Worm (Caenorhabditis elegans): ENCODE results near the gene xtr-1.

Gene xtr-1

DNA sequence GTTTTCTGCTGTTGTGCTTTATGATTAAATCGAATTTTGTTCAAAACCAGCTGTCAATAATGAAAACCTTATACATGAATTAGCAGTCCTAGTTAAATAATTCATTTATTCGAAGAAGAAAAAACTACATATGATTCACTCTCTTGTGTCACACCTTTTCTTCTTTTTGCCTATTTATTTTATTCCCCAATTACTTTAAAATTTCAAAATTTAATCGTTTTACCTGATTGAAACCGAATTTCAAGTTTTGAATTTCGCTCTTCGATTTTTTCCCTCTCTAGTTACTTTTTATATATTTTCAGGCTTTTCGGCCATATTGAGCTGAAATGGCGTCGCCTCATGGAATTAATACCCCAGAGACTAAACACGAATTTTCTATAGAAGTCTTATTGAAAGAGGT is at the start of gene xtr-1:
xtr-1 (plus strand) TSS at position 301 of the 400 bp plus-strand sequence.
- TF ChIP-seq F13C5.2 (tag; optimal IDR thresholded peaks at IDR 0.05) (no peak), flt-1 (GFP tag; IDR thresholded peaks at IDR 0.05) (no peak), sea-1 (GFP tag; conservative IDR thresholded peaks at IDR 0.05) (no peak), hmbx-1 (tag; optimal IDR thresholded peaks at IDR 0.05) (no peak), ceh-36 (tag; optimal IDR thresholded peaks at IDR 0.05) (no peak), hnd-1 (tag; optimal IDR thresholded peaks at IDR 0.05) (no peak), ama-1 (optimal IDR thresholded peaks at IDR 0.05) (no peak), pes-1 (GFP tag; IDR thresholded peaks at IDR 0.05) (no peak)

- TF ChIP-seq F13C5.2 (tag; optimal IDR thresholded peaks at IDR 0.05), result no peak
- no peak for TF ChIP-seq hmbx-1 (tag; optimal IDR thresholded peaks at IDR 0.05)
- TF ChIP-seq ceh-36 (tag; optimal IDR thresholded peaks at IDR 0.05), result no peak
- TF ChIP-seq pes-1 (GFP tag; IDR thresholded peaks at IDR 0.05), result no peak
- TF ChIP-seq scrt-1 (GFP tag; IDR thresholded peaks at IDR 0.05), result no peak
- no peak for TF ChIP-seq flt-1 (GFP tag; IDR thresholded peaks at IDR 0.05)
- TF ChIP-seq hnd-1 (tag; optimal IDR thresholded peaks at IDR 0.05), result no peak
- TF ChIP-seq ama-1 (optimal IDR thresholded peaks at IDR 0.05), result no peak
- no peak for TF ChIP-seq tbx-37 (GFP tag; conservative IDR thresholded peaks at IDR 0.05)
- TF ChIP-seq ceh-13 (GFP tag; optimal IDR thresholded peaks at IDR 0.05), result no peak
- TF ChIP-seq sea-1 (GFP tag; conservative IDR thresholded peaks at IDR 0.05), result no peak
- no peak for TF ChIP-seq tbx-11 (GFP tag; IDR thresholded peaks at IDR 0.05)
- no peak for TF ChIP-seq aly-1 (tag; optimal IDR thresholded peaks at IDR 0.05)
- no peak for TF ChIP-seq hmg-4 (GFP tag; optimal IDR thresholded peaks at IDR 0.05)
- TF ChIP-seq ets-7 (tag; optimal IDR thresholded peaks at IDR 0.05), result no peak
- TF ChIP-seq tra-4 (tag; optimal IDR thresholded peaks at IDR 0.05), result no peak
- TF ChIP-seq B0310.2 (tag; optimal IDR thresholded peaks at IDR 0.05), result no peak
Measured at ce11 chrX:11804057-11804456, 48.5 kb upstream of the xtr-1 start, which contains the start of gene C34E11.4. Gene C34E11.4, plus strand, starts transcription at chrX:11804210.

DNA sequence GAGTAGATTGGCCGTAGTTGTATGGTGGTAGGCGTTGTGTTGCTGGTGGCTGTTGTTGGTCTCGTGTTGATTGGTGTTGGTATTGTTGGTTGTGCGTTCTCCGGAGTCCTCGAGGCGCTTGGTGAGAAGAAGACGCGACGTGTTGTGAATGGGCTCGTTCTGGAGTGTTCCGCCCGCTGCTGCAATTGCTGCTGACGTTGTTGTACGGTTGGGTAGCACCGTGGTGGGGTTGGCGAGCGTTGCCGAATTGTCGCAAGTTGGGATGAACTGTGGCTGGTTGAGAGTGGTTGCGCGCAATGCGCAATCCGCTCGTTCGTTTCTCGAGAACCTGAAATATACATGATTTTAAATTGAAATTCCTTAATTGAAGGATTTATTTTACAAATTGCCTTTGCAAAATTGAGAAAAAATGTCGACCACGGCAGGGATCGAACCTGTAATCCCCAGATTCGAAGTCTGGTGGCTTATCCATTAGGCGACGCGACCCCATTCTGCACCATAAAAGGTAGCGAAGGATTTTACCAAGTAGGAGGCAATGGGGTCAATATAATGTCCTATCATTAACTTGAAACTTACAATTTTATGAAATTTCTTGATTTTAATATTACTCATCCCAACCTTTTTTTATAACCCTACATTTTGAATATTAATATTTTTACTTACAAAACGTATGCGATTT is 46.3 kb upstream of the xtr-1 start:
- TF ChIP-seq tbx-37 (GFP tag; conservative IDR thresholded peaks at IDR 0.05) (no peak), B0310.2 (tag; optimal IDR thresholded peaks at IDR 0.05) (no peak), scrt-1 (GFP tag; IDR thresholded peaks at IDR 0.05) (no peak), flt-1 (GFP tag; IDR thresholded peaks at IDR 0.05) (no peak), ama-1 (optimal IDR thresholded peaks at IDR 0.05) (no peak), hmg-4 (GFP tag; optimal IDR thresholded peaks at IDR 0.05) (no peak), ceh-13 (GFP tag; optimal IDR thresholded peaks at IDR 0.05) (no peak), tbx-11 (GFP tag; IDR thresholded peaks at IDR 0.05) (no peak), F13C5.2 (tag; optimal IDR thresholded peaks at IDR 0.05) (no peak), hmbx-1 (tag; optimal IDR thresholded peaks at IDR 0.05) (no peak), ets-7 (tag; optimal IDR thresholded peaks at IDR 0.05) (no peak)

ce11 chrX:11814667-11815066 is 37.9 kb upstream of the xtr-1 start, which contains the start of gene C34E11.2:
Gene C34E11.2, minus strand, starts transcription at chrX:11814750.
- TF ChIP-seq ets-7 (tag; optimal IDR thresholded peaks at IDR 0.05), result no peak
- no peak for TF ChIP-seq tbx-11 (GFP tag; IDR thresholded peaks at IDR 0.05)
- no peak for TF ChIP-seq hnd-1 (tag; optimal IDR thresholded peaks at IDR 0.05)
- TF ChIP-seq hmbx-1 (tag; optimal IDR thresholded peaks at IDR 0.05), result no peak
- TF ChIP-seq ceh-13 (GFP tag; optimal IDR thresholded peaks at IDR 0.05), result no peak
- TF ChIP-seq F13C5.2 (tag; optimal IDR thresholded peaks at IDR 0.05), result no peak
- no peak for TF ChIP-seq ama-1 (optimal IDR thresholded peaks at IDR 0.05)
- TF ChIP-seq sea-1 (GFP tag; conservative IDR thresholded peaks at IDR 0.05), result no peak
- no peak for TF ChIP-seq aly-1 (tag; optimal IDR thresholded peaks at IDR 0.05)
- no peak for TF ChIP-seq pes-1 (GFP tag; IDR thresholded peaks at IDR 0.05)
- TF ChIP-seq tbx-37 (GFP tag; conservative IDR thresholded peaks at IDR 0.05), result no peak
- no peak for TF ChIP-seq flt-1 (GFP tag; IDR thresholded peaks at IDR 0.05)
- no peak for TF ChIP-seq ceh-36 (tag; optimal IDR thresholded peaks at IDR 0.05)

DNA sequence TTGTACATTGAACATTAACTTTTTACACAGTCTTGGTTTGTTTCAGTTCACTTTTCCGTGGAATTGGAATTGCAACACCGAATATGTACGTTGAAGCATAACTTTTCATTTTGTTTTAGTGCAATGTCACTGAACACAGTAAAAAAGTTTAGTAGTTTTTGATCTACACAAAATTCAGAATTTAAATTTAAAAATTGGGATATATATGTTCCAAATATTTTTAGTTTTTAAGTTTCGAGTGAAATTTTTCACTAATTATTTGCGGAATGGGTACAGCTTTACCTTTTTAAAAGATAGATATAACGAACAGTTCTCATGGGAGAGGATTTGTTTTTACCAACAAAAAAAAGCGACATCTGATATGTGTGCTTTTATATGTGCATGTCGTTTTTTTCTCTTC is 35.8 kb upstream of the xtr-1 start:
- no peak for TF ChIP-seq scrt-1 (GFP tag; IDR thresholded peaks at IDR 0.05)
- TF ChIP-seq tra-4 (tag; optimal IDR thresholded peaks at IDR 0.05), result no peak
- TF ChIP-seq ets-7 (tag; optimal IDR thresholded peaks at IDR 0.05), result no peak
- TF ChIP-seq hnd-1 (tag; optimal IDR thresholded peaks at IDR 0.05), result no peak
- TF ChIP-seq tbx-37 (GFP tag; conservative IDR thresholded peaks at IDR 0.05), result no peak
- no peak for TF ChIP-seq F13C5.2 (tag; optimal IDR thresholded peaks at IDR 0.05)
- TF ChIP-seq hmg-4 (GFP tag; optimal IDR thresholded peaks at IDR 0.05), result no peak
- no peak for TF ChIP-seq flt-1 (GFP tag; IDR thresholded peaks at IDR 0.05)
- TF ChIP-seq ama-1 (optimal IDR thresholded peaks at IDR 0.05), result no peak
- TF ChIP-seq pes-1 (GFP tag; IDR thresholded peaks at IDR 0.05), result no peak
- no peak for TF ChIP-seq tbx-11 (GFP tag; IDR thresholded peaks at IDR 0.05)
- no peak for TF ChIP-seq hmbx-1 (tag; optimal IDR thresholded peaks at IDR 0.05)

DNA sequence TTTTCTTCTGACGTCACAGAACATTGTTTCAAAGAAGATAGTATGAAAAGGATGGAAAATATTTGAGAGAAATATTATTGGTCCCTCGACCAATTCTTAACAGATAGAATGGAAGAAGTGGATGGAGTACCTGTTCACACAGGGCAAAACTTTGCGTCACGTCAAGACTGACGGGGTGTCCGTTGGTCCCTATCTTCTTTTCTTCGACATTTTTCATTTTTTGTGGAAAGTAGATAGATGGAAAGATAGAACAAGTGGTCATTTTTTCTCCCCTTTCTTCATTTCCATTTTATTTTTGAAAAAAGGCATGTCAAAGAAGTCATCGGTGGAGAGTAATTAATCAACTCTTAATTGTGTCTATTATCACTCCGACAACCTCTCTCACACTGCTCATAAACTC is 33.9 kb upstream of the xtr-1 start:
- TF ChIP-seq tbx-37 (GFP tag; conservative IDR thresholded peaks at IDR 0.05) (no peak), F13C5.2 (tag; optimal IDR thresholded peaks at IDR 0.05) (no peak), pes-1 (GFP tag; IDR thresholded peaks at IDR 0.05) (no peak), B0310.2 (tag; optimal IDR thresholded peaks at IDR 0.05) (no peak), sea-1 (GFP tag; conservative IDR thresholded peaks at IDR 0.05) (no peak), hnd-1 (tag; optimal IDR thresholded peaks at IDR 0.05) (no peak), aly-1 (tag; optimal IDR thresholded peaks at IDR 0.05) (no peak), scrt-1 (GFP tag; IDR thresholded peaks at IDR 0.05) (no peak), hmbx-1 (tag; optimal IDR thresholded peaks at IDR 0.05) (no peak), ets-7 (tag; optimal IDR thresholded peaks at IDR 0.05) (no peak)

- TF ChIP-seq sea-1 (GFP tag; conservative IDR thresholded peaks at IDR 0.05) (no peak), ets-7 (tag; optimal IDR thresholded peaks at IDR 0.05) (no peak), tbx-37 (GFP tag; conservative IDR thresholded peaks at IDR 0.05) (no peak), flt-1 (GFP tag; IDR thresholded peaks at IDR 0.05) (no peak), F13C5.2 (tag; optimal IDR thresholded peaks at IDR 0.05) (no peak), pes-1 (GFP tag; IDR thresholded peaks at IDR 0.05) (no peak), hmg-4 (GFP tag; optimal IDR thresholded peaks at IDR 0.05) (no peak), tbx-11 (GFP tag; IDR thresholded peaks at IDR 0.05) (no peak), ama-1 (optimal IDR thresholded peaks at IDR 0.05) (no peak)
Measured at ce11 chrX:11821159-11821720, 31.4 kb upstream of the xtr-1 start.

Measured in whole organism, early embryonic.